Fruit fly (Drosophila melanogaster) whole organism, embryonic: Measurements from ENCODE around the gene GCS2beta.

ENCODE experiments used
- BEAF-32 ChIP-seq: fragments of 200-800 bp; sonication (Bioruptor generic); optimal IDR thresholded peaks from 3 replicates; lab custom pipeline; 2017; ENCODE audit warnings: missing biosample characterization, missing genetic modification characterization, mild to moderate bottlenecking, moderate library complexity, missing genetic modification reagents
- Bdp1 ChIP-seq: fragments of 200-800 bp; sonication (Bioruptor generic); optimal IDR thresholded peaks from 3 replicates; lab custom pipeline; 2016; ENCODE audit warnings: missing biosample characterization, missing genetic modification characterization
- Blimp-1 ChIP-seq: fragments of 200-800 bp; sonication (Bioruptor generic); optimal IDR thresholded peaks from 3 replicates; lab custom pipeline; 2018; ENCODE audit warnings: missing biosample characterization, missing genetic modification characterization, mild to moderate bottlenecking, moderate library complexity, missing genetic modification reagents
- CG10366 ChIP-seq: fragments of 200-800 bp; sonication (Bioruptor generic); IDR thresholded peaks from 2 replicates; pipeline ENCODE4 v1.3.6; 2022; ENCODE audit warnings: missing biosample characterization, missing genetic modification characterization
- CG11560 ChIP-seq: fragments of 200-800 bp; sonication (Bioruptor generic); IDR thresholded peaks from 3 replicates; pipeline ENCODE4 v1.3.6; 2022; ENCODE audit warnings: missing biosample characterization, missing genetic modification characterization
- CG13287 ChIP-seq: fragments of 200-800 bp; sonication (Bioruptor generic); IDR thresholded peaks from 2 replicates; pipeline ENCODE4 v1.3.6; 2022; ENCODE audit warnings: missing biosample characterization, missing genetic modification characterization; ENCODE audit not compliant: partially characterized antibody
- CG13296 ChIP-seq: fragments of 200-800 bp; sonication (Bioruptor generic); optimal IDR thresholded peaks from 3 replicates; lab custom pipeline; 2018; ENCODE audit warnings: missing biosample characterization, mild to moderate bottlenecking, missing genetic modification characterization
- CG14860 ChIP-seq: fragments of 200-800 bp; sonication (Bioruptor generic); IDR thresholded peaks from 3 replicates; pipeline ENCODE4 v1.3.6; 2022; ENCODE audit warnings: missing biosample characterization, missing genetic modification characterization; ENCODE audit not compliant: partially characterized antibody
- CG15514 ChIP-seq: fragments of 200-800 bp; sonication (Bioruptor generic); optimal IDR thresholded peaks from 3 replicates; lab custom pipeline; 2017; ENCODE audit warnings: missing biosample characterization, missing genetic modification characterization, mild to moderate bottlenecking, moderate library complexity, missing genetic modification reagents
- CG17361 ChIP-seq: fragments of 200-800 bp; sonication (Bioruptor generic); IDR thresholded peaks from 3 replicates; pipeline ENCODE4 v1.3.6; 2022; ENCODE audit warnings: missing biosample characterization, missing genetic modification characterization
- CG17802 ChIP-seq: fragments of 200-800 bp; sonication (Bioruptor generic); optimal IDR thresholded peaks from 2 replicates; lab custom pipeline; 2018; ENCODE audit warnings: missing biosample characterization, mild to moderate bottlenecking, missing genetic modification characterization, moderate library complexity
- CG17829 ChIP-seq: fragments of 200-800 bp; optimal IDR thresholded peaks from 2 replicates; lab custom pipeline; 2019; ENCODE audit warnings: missing biosample characterization, mild to moderate bottlenecking, missing genetic modification characterization, moderate library complexity
- CG2116 ChIP-seq: fragments of 200-800 bp; sonication (Bioruptor generic); optimal IDR thresholded peaks from 3 replicates; lab custom pipeline; 2018; ENCODE audit warnings: missing biosample characterization, mild to moderate bottlenecking, missing genetic modification characterization
- CG2199 ChIP-seq: fragments of 200-800 bp; sonication (Bioruptor generic); IDR thresholded peaks from 3 replicates; pipeline ENCODE4 v1.3.6; 2022; ENCODE audit warnings: missing biosample characterization, missing genetic modification characterization
- CG2678 ChIP-seq: fragments of 200-800 bp; sonication (Bioruptor generic); optimal IDR thresholded peaks from 3 replicates; lab custom pipeline; 2019; ENCODE audit warnings: missing biosample characterization, mild to moderate bottlenecking, missing genetic modification characterization, moderate library complexity
- CG3281 ChIP-seq: fragments of 200-800 bp; sonication (Bioruptor generic); optimal IDR thresholded peaks from 3 replicates; lab custom pipeline; 2017; ENCODE audit warnings: missing biosample characterization, mild to moderate bottlenecking, missing genetic modification characterization
- CG3838 ChIP-seq: fragments of 200-800 bp; sonication (Bioruptor generic); optimal IDR thresholded peaks from 3 replicates; lab custom pipeline; 2016; ENCODE audit warnings: missing biosample characterization, missing genetic modification characterization
- CG42726 ChIP-seq: fragments of 200-800 bp; sonication (Bioruptor generic); IDR thresholded peaks from 2 replicates; pipeline ENCODE4 v1.3.6; 2022; ENCODE audit warnings: missing biosample characterization, missing genetic modification characterization; ENCODE audit not compliant: partially characterized antibody
- CG6254 ChIP-seq: fragments of 200-800 bp; sonication (Bioruptor generic); optimal IDR thresholded peaks from 3 replicates; lab custom pipeline; 2017; ENCODE audit warnings: mild to moderate bottlenecking, missing biosample characterization, missing genetic modification reagents, missing genetic modification characterization
- CG7357 ChIP-seq: fragments of 200-800 bp; sonication (Bioruptor generic); IDR thresholded peaks from 3 replicates; pipeline ENCODE4 v1.3.6; 2022; ENCODE audit warnings: missing biosample characterization, missing genetic modification characterization
- CG9727 ChIP-seq: fragments of 200-800 bp; sonication (Bioruptor generic); optimal IDR thresholded peaks from 3 replicates; lab custom pipeline; 2017; ENCODE audit warnings: missing biosample characterization, mild to moderate bottlenecking, missing genetic modification characterization
- CTCF ChIP-seq: fragments of 200-800 bp; sonication (Bioruptor generic); optimal IDR thresholded peaks from 2 replicates; lab custom pipeline; 2017; ENCODE audit warnings: missing biosample characterization, mild to moderate bottlenecking, missing genetic modification characterization, moderate library complexity
- D ChIP-seq, 2 experiments: fragments of 200-800 bp in 1 of 2; fragments of >200 bp in 1 of 2; sonication (Bioruptor generic) in 1 of 2; optimal IDR thresholded peaks; 2 replicates in 1 of 2; 3 replicates in 1 of 2; lab custom pipeline; 2017; ENCODE audit warnings: mild to moderate bottlenecking in 1 of 2, missing biosample characterization in 1 of 2, missing genetic modification characterization in 1 of 2, missing genetic modification reagents in 1 of 2
- Doc3 ChIP-seq: fragments of 200-800 bp; sonication (Bioruptor generic); IDR thresholded peaks from 3 replicates; pipeline ENCODE4 v1.3.6; 2022; ENCODE audit warnings: missing biosample characterization, missing genetic modification characterization; ENCODE audit not compliant: partially characterized antibody
- HmgZ ChIP-seq: fragments of 200-800 bp; sonication (Bioruptor generic); optimal IDR thresholded peaks from 2 replicates; lab custom pipeline; 2018; ENCODE audit warnings: missing biosample characterization, mild to moderate bottlenecking, missing genetic modification characterization
- Hr39 ChIP-seq: fragments of >200 bp; optimal IDR thresholded peaks from 2 replicates; lab custom pipeline; 2017
- Lhr ChIP-seq: fragments of 200-800 bp; sonication (Bioruptor generic); optimal IDR thresholded peaks from 3 replicates; lab custom pipeline; 2017; ENCODE audit warnings: mild to moderate bottlenecking, missing biosample characterization, missing genetic modification reagents, missing genetic modification characterization
- Opbp ChIP-seq: fragments of 200-800 bp; sonication (Bioruptor generic); IDR thresholded peaks from 3 replicates; pipeline ENCODE4 v1.3.6; 2022; ENCODE audit warnings: missing biosample characterization, missing genetic modification characterization; ENCODE audit not compliant: partially characterized antibody
- Stat92E ChIP-seq, 3 experiments: fragments of >200 bp in 2 of 3; fragments of 200-800 bp in 1 of 3; sonication (Bioruptor generic) in 1 of 3; optimal IDR thresholded peaks; 2 replicates each; lab custom pipeline; 2017 to 2019; ENCODE audit warnings: missing biosample characterization in 3 of 3, missing genetic modification characterization in 3 of 3, mild to moderate bottlenecking in 1 of 3, moderate library complexity in 1 of 3
- Trl ChIP-seq, 3 experiments: fragments of >200 bp in 2 of 3; fragments of 200-800 bp in 1 of 3; sonication (Bioruptor generic) in 1 of 3; optimal IDR thresholded peaks; 2 replicates in 1 of 3; 3 replicates in 2 of 3; lab custom pipeline; 2016 to 2017; ENCODE audit warnings: missing biosample characterization in 1 of 3, missing genetic modification characterization in 1 of 3
- az2 ChIP-seq: fragments of 200-800 bp; sonication (Bioruptor generic); optimal IDR thresholded peaks from 3 replicates; lab custom pipeline; 2016; ENCODE audit warnings: missing biosample characterization, missing genetic modification characterization
- cad ChIP-seq: fragments of >200 bp; optimal IDR thresholded peaks from 2 replicates; lab custom pipeline; 2017; ENCODE audit warnings: missing biosample characterization, missing genetic modification characterization
- chn ChIP-seq: fragments of 200-800 bp; sonication (Bioruptor generic); optimal IDR thresholded peaks from 2 replicates; lab custom pipeline; 2016; ENCODE audit warnings: missing biosample characterization, missing genetic modification characterization
- dm ChIP-seq: fragments of 200-800 bp; sonication (Bioruptor generic); optimal IDR thresholded peaks from 3 replicates; lab custom pipeline; 2016; ENCODE audit warnings: missing biosample characterization, missing genetic modification characterization
- fu2 ChIP-seq: fragments of 200-800 bp; sonication (Bioruptor generic); optimal IDR thresholded peaks from 2 replicates; lab custom pipeline; 2016; ENCODE audit warnings: missing biosample characterization, missing genetic modification characterization
- gcm2 ChIP-seq: fragments of 200-800 bp; sonication (Bioruptor generic); optimal IDR thresholded peaks from 2 replicates; lab custom pipeline; 2016; ENCODE audit warnings: missing biosample characterization, missing genetic modification characterization
- gfzf ChIP-seq: fragments of 200-800 bp; sonication (Bioruptor generic); optimal IDR thresholded peaks from 2 replicates; lab custom pipeline; 2016; ENCODE audit warnings: missing biosample characterization, mild to moderate bottlenecking, missing genetic modification characterization, moderate library complexity
- grau ChIP-seq: fragments of 200-800 bp; optimal IDR thresholded peaks from 3 replicates; lab custom pipeline; 2019; ENCODE audit warnings: missing biosample characterization, mild to moderate bottlenecking, missing genetic modification characterization, moderate library complexity
- gsb-n ChIP-seq: fragments of 200-800 bp; sonication (Bioruptor generic); optimal IDR thresholded peaks from 3 replicates; lab custom pipeline; 2018; ENCODE audit warnings: missing biosample characterization, mild to moderate bottlenecking, missing genetic modification characterization
- kni ChIP-seq: fragments of 200-800 bp; sonication (Bioruptor generic); optimal IDR thresholded peaks from 3 replicates; lab custom pipeline; 2017; ENCODE audit warnings: mild to moderate bottlenecking, missing biosample characterization, missing genetic modification reagents, missing genetic modification characterization
- pan ChIP-seq, 4 experiments: fragments of >200 bp in 3 of 4; fragments of 200-800 bp in 1 of 4; sonication (Bioruptor generic) in 1 of 4; optimal IDR thresholded peaks in 3 of 4; IDR thresholded peaks in 1 of 4; 2 replicates each; pipeline versions ENCODE4 v1.3.6 to Lab custom; 2017 to 2022; ENCODE audit warnings: missing biosample characterization in 2 of 4, missing genetic modification characterization in 2 of 4, mixed read lengths in 1 of 4
- sd ChIP-seq: fragments of 200-800 bp; sonication (Bioruptor generic); optimal IDR thresholded peaks from 3 replicates; lab custom pipeline; 2018; ENCODE audit warnings: missing biosample characterization, mild to moderate bottlenecking, missing genetic modification characterization, moderate library complexity
- sna ChIP-seq: fragments of 200-800 bp; sonication (Bioruptor generic); IDR thresholded peaks from 2 replicates; pipeline ENCODE4 v1.3.6; 2022; ENCODE audit warnings: missing biosample characterization, missing genetic modification characterization; ENCODE audit not compliant: partially characterized antibody
- vvl ChIP-seq: fragments of 200-800 bp; sonication (Bioruptor generic); IDR thresholded peaks from 2 replicates; pipeline ENCODE4 v1.3.6; 2022; ENCODE audit warnings: missing biosample characterization, missing genetic modification characterization
- wor ChIP-seq: fragments of 200-800 bp; sonication (Bioruptor generic); IDR thresholded peaks from 2 replicates; pipeline ENCODE4 v1.3.6; 2022; ENCODE audit warnings: missing biosample characterization, missing genetic modification characterization

GCS2beta gene

DNA sequence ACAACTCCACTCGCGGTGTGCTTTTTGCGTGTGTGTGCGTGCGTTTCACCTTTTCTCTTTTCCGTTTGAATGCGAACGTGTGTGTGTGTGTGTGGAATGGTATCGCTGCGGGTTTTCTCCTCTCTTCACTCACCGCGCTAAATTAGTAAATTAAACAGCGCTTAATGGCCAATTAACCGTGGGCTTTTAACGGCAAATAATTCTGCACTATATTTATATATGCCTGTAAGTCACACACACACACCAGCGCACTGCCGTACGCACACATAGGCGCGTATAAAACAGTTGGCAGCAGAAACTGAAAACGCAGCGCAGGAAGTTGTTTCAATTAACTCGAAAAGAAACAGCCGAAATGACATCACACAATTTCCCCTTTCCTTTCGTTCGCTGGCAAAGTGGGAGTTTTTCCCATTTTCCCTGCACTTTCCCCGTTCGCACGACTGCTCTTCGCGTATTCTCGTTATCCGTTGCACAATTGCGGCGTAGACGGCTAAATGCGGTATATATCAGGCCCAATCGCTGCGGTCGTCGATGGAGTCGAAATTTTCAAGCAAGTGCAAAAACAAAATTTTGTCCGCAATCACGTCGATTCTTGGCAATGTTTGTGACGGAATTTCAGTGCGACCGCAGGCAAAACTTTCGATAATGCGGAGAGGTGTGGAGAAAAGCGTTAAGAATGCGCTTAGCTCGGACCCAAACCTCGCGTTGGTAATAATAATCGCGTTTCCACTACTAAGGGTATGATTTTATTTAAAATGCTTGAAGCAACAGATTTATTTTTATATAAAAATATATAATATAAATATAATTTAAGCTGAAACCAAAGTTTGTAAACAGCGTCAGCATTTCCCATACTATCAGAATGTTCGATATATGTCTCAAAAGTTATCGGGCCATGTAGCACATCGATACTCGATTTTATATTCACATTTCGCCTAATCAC lies 11.3 kb downstream of the GCS2beta start, which contains the start of gene BicD (continued):
- peak; percentile 49; the same call in 1 of the 3 replicates for TF ChIP-seq Opbp (GFP tag; lab: Robert Waterston, UW)
- peak; percentile 60; the same call in 2 of the 3 replicates for TF ChIP-seq Doc3 (GFP tag; lab: Robert Waterston, UW)
- TF ChIP-seq fu2 (GFP tag; lab: Kevin White, UChicago), result no peak
- no peak for TF ChIP-seq pan (optimal IDR thresholded peaks at IDR 0.05; lab: Kevin White, UChicago)
- TF ChIP-seq pan (GFP tag; optimal IDR thresholded peaks at IDR 0.05 in 1 of 2, IDR thresholded peaks at IDR 0.05 in 1 of 2), result no peak
- peak; percentile 74 for TF ChIP-seq CG15514
- peak in 1 of 3 experiments; percentile 17 for TF ChIP-seq Stat92E (GFP tag; optimal IDR thresholded peaks at IDR 0.05; lab: Kevin White, UChicago)
- no peak for TF ChIP-seq CG3838 (GFP tag; lab: Kevin White, UChicago)
- peak; percentile 54 for TF ChIP-seq CTCF
- TF ChIP-seq CG14860 (GFP tag; lab: Robert Waterston, UW), result peak; percentile 54
- peak; percentile 24 for TF ChIP-seq CG13296 (GFP tag; lab: Kevin White, UChicago)
- TF ChIP-seq Blimp-1 (GFP tag; lab: Kevin White, UChicago), result peak; percentile 2
- peak; percentile 3 for TF ChIP-seq kni (GFP tag; lab: Kevin White, UChicago)
- peak; percentile 28 for TF ChIP-seq CG9727
- no peak for TF ChIP-seq Hr39 (lab: Kevin White, UChicago)
- TF ChIP-seq sna, result peak; percentile 72; the same call in 1 of the 2 replicates
- peak; percentile 90 for TF ChIP-seq gfzf (GFP tag; lab: Kevin White, UChicago)
- TF ChIP-seq CG2116, result peak; percentile 87
- TF ChIP-seq Bdp1, result peak; percentile 31
- no peak for TF ChIP-seq az2
- peak; percentile 68 for TF ChIP-seq CG17829 (tag; lab: Kevin White, UChicago)
- no peak for TF ChIP-seq CG3281
- TF ChIP-seq CG17802 (tag; lab: Kevin White, UChicago), result peak; percentile 46
- TF ChIP-seq D (optimal IDR thresholded peaks at IDR 0.05; lab: Kevin White, UChicago), result peak; percentile 46
- TF ChIP-seq D (GFP tag; optimal IDR thresholded peaks at IDR 0.05; lab: Kevin White, UChicago), result no peak
- TF ChIP-seq CG11560 (tag; lab: Robert Waterston, UW), result peak; percentile 97
- TF ChIP-seq CG10366 (GFP tag; lab: Robert Waterston, UW), result 0 out of 2 replicates have a peak, but pooled peaks have one; percentile 8
- 0 out of 2 replicates have a peak, but pooled peaks have one; percentile 23 for TF ChIP-seq vvl (GFP tag; lab: Robert Waterston, UW)
- TF ChIP-seq gcm2, result no peak
- no peak for TF ChIP-seq chn (GFP tag; lab: Kevin White, UChicago)
- TF ChIP-seq CG2678 (tag; lab: Kevin White, UChicago), result peak; percentile 29
- TF ChIP-seq BEAF-32, result peak; percentile 72
- peak; percentile 20 for TF ChIP-seq grau
- TF ChIP-seq sd (tag; lab: Kevin White, UChicago), result peak; percentile 98
- TF ChIP-seq CG17361 (GFP tag; lab: Robert Waterston, UW), result 0 out of 3 replicates have a peak, but pooled peaks have one; percentile 36
- 0 out of 3 replicates have a peak, but pooled peaks have one; percentile 26 for TF ChIP-seq CG2199 (GFP tag; lab: Robert Waterston, UW)
- peak; percentile 72 for TF ChIP-seq Lhr (GFP tag; lab: Kevin White, UChicago)
- TF ChIP-seq gsb-n (tag; lab: Kevin White, UChicago), result peak; percentile 3
- TF ChIP-seq Trl (optimal IDR thresholded peaks at IDR 0.05; lab: Kevin White, UChicago), result peak in 1 of 2 experiments; percentile 17
- TF ChIP-seq Trl (GFP tag; optimal IDR thresholded peaks at IDR 0.05; lab: Kevin White, UChicago), result no peak
- peak; percentile 73 for TF ChIP-seq HmgZ (tag; lab: Kevin White, UChicago)
- TF ChIP-seq wor (GFP tag; lab: Robert Waterston, UW), result no peak
- peak; percentile 35; the same call in 1 of the 2 replicates for TF ChIP-seq CG42726 (GFP tag; lab: Robert Waterston, UW)
- TF ChIP-seq CG13287 (GFP tag; lab: Robert Waterston, UW), result peak; percentile 78
- TF ChIP-seq CG7357 (GFP tag; lab: Robert Waterston, UW), result peak; percentile 91
- no peak for TF ChIP-seq dm (GFP tag; lab: Kevin White, UChicago)
- no peak for TF ChIP-seq cad (GFP tag; lab: Kevin White, UChicago)
- TF ChIP-seq CG6254 (GFP tag; lab: Kevin White, UChicago), result peak; percentile 7
